Worm (Caenorhabditis elegans) whole organism, mixed stage, embryonic: Measurements from ENCODE around the gene arl-5.

ENCODE experiments used
- M03D4.4 ChIP-seq: sonication (generic microtip); optimal IDR thresholded peaks from 2 replicates; lab custom pipeline; 2017; ENCODE audit warnings: mild to moderate bottlenecking, missing genetic modification characterization, missing compliant biosample characterization
- bed-3 ChIP-seq: fragments of 200-800 bp; sonication (Bioruptor generic); optimal IDR thresholded peaks from 3 replicates; lab custom pipeline; 2018; ENCODE audit warnings: mild to moderate bottlenecking, missing genetic modification characterization, moderate library complexity, missing compliant biosample characterization
- blmp-1 ChIP-seq: fragments of 150-350 bp; optimal IDR thresholded peaks from 2 replicates; lab custom pipeline; 2014; ENCODE audit warnings: missing biosample characterization, missing genetic modification characterization
- ceh-39 ChIP-seq: fragments of 150-350 bp; optimal IDR thresholded peaks from 2 replicates; lab custom pipeline; 2014; ENCODE audit warnings: missing biosample characterization, missing genetic modification characterization
- ceh-43 ChIP-seq: fragments of 200-800 bp; sonication (Bioruptor generic); optimal IDR thresholded peaks from 2 replicates; lab custom pipeline; 2018; ENCODE audit warnings: mild to moderate bottlenecking, missing genetic modification characterization, moderate library complexity, missing compliant biosample characterization
- ceh-83 ChIP-seq: fragments of 200-800 bp; sonication (Bioruptor generic); optimal IDR thresholded peaks from 2 replicates; lab custom pipeline; 2018; ENCODE audit warnings: mild to moderate bottlenecking, missing genetic modification characterization, missing compliant biosample characterization
- ces-1 ChIP-seq: fragments of 150-350 bp; optimal IDR thresholded peaks from 2 replicates; lab custom pipeline; 2014; ENCODE audit warnings: missing biosample characterization, missing genetic modification reagents, missing genetic modification characterization
- cnd-1 ChIP-seq: fragments of 200-800 bp; sonication (Bioruptor generic); optimal IDR thresholded peaks from 2 replicates; lab custom pipeline; 2018; ENCODE audit warnings: mild to moderate bottlenecking, missing genetic modification characterization, missing compliant biosample characterization
- drap-1 ChIP-seq: fragments of 200-800 bp; sonication (Bioruptor generic); optimal IDR thresholded peaks from 3 replicates; lab custom pipeline; 2018; ENCODE audit warnings: mild to moderate bottlenecking, missing genetic modification characterization, missing compliant biosample characterization
- elt-1 ChIP-seq: sonication (generic microtip); optimal IDR thresholded peaks from 2 replicates; lab custom pipeline; 2017; ENCODE audit warnings: missing genetic modification characterization, mild to moderate bottlenecking, missing compliant biosample characterization, antibody characterized with exemption, moderate library complexity, borderline replicate concordance; ENCODE audit not compliant: insufficient read depth
- elt-3 ChIP-seq: fragments of 150-350 bp; optimal IDR thresholded peaks from 2 replicates; lab custom pipeline; 2014; ENCODE audit warnings: missing biosample characterization, missing genetic modification characterization
- flh-1 ChIP-seq: fragments of 200-800 bp; sonication (Bioruptor generic); optimal IDR thresholded peaks from 2 replicates; lab custom pipeline; 2018; ENCODE audit warnings: mild to moderate bottlenecking, missing genetic modification characterization, moderate library complexity, missing compliant biosample characterization
- ham-2 ChIP-seq: fragments of 200-800 bp; sonication (Bioruptor generic); optimal IDR thresholded peaks from 2 replicates; lab custom pipeline; 2018; ENCODE audit warnings: mild to moderate bottlenecking, missing genetic modification characterization, missing compliant biosample characterization
- hlh-1 ChIP-seq: fragments of 150-350 bp; optimal IDR thresholded peaks from 2 replicates; lab custom pipeline; 2014; ENCODE audit warnings: missing biosample characterization, missing genetic modification reagents, missing genetic modification characterization
- lin-13 ChIP-seq: fragments of 150-350 bp; optimal IDR thresholded peaks from 2 replicates; lab custom pipeline; 2014; ENCODE audit warnings: missing biosample characterization, missing genetic modification characterization
- lin-32 ChIP-seq: fragments of 200-800 bp; sonication (Bioruptor generic); optimal IDR thresholded peaks from 2 replicates; lab custom pipeline; 2018; ENCODE audit warnings: mild to moderate bottlenecking, missing genetic modification characterization, missing compliant biosample characterization
- lsy-2 ChIP-seq: fragments of 150-350 bp; optimal IDR thresholded peaks from 2 replicates; lab custom pipeline; 2014; ENCODE audit warnings: missing biosample characterization, missing genetic modification characterization
- mab-5 ChIP-seq: fragments of 150-350 bp; optimal IDR thresholded peaks from 2 replicates; lab custom pipeline; 2014; ENCODE audit warnings: missing biosample characterization, missing genetic modification characterization
- mep-1 ChIP-seq: fragments of 150-350 bp; optimal IDR thresholded peaks from 2 replicates; lab custom pipeline; 2017; ENCODE audit warnings: missing biosample characterization, missing genetic modification reagents, missing genetic modification characterization, inconsistent platforms
- mls-2 ChIP-seq: sonication (generic microtip); optimal IDR thresholded peaks from 2 replicates; lab custom pipeline; 2016; ENCODE audit warnings: mild to moderate bottlenecking, missing genetic modification characterization, moderate library complexity, missing compliant biosample characterization
- nhr-12 ChIP-seq: fragments of 150-350 bp; optimal IDR thresholded peaks from 2 replicates; lab custom pipeline; 2014; ENCODE audit warnings: missing biosample characterization, missing genetic modification characterization
- nhr-2 ChIP-seq: fragments of 150-350 bp; optimal IDR thresholded peaks from 2 replicates; lab custom pipeline; 2014; ENCODE audit warnings: missing biosample characterization, missing genetic modification characterization
- nhr-237 ChIP-seq: fragments of 150-350 bp; optimal IDR thresholded peaks from 2 replicates; lab custom pipeline; 2014; ENCODE audit warnings: missing biosample characterization, missing genetic modification characterization
- nhr-28 ChIP-seq: fragments of 150-350 bp; optimal IDR thresholded peaks from 2 replicates; lab custom pipeline; 2014; ENCODE audit warnings: missing biosample characterization, missing genetic modification characterization
- nhr-76 ChIP-seq: sonication (generic microtip); optimal IDR thresholded peaks from 2 replicates; lab custom pipeline; 2017; ENCODE audit warnings: missing biosample characterization, missing genetic modification characterization
- pha-4 ChIP-seq: fragments of 150-350 bp; optimal IDR thresholded peaks from 2 replicates; lab custom pipeline; 2018; ENCODE audit warnings: missing biosample characterization, missing genetic modification reagents, missing genetic modification characterization
- sem-2 ChIP-seq: fragments of 200-800 bp; sonication (Bioruptor generic); optimal IDR thresholded peaks from 2 replicates; lab custom pipeline; 2018; ENCODE audit warnings: mild to moderate bottlenecking, missing genetic modification characterization, missing compliant biosample characterization
- snpc-4 ChIP-seq: fragments of 150-350 bp; optimal IDR thresholded peaks from 2 replicates; lab custom pipeline; 2014; ENCODE audit warnings: missing biosample characterization, missing genetic modification characterization
- sptf-1 ChIP-seq: sonication (generic microtip); optimal IDR thresholded peaks from 2 replicates; lab custom pipeline; 2017; ENCODE audit warnings: mild to moderate bottlenecking, missing genetic modification characterization, moderate library complexity, missing compliant biosample characterization
- tbx-8 ChIP-seq: fragments of 200-800 bp; sonication (Bioruptor generic); optimal IDR thresholded peaks from 2 replicates; lab custom pipeline; 2018; ENCODE audit warnings: mild to moderate bottlenecking, missing genetic modification characterization, moderate library complexity, missing compliant biosample characterization
- unc-120 ChIP-seq: sonication (generic microtip); optimal IDR thresholded peaks from 2 replicates; lab custom pipeline; 2017; ENCODE audit warnings: missing genetic modification characterization, missing compliant biosample characterization; ENCODE audit not compliant: poor library complexity, severe bottlenecking
- unc-39 ChIP-seq: fragments of 150-350 bp; optimal IDR thresholded peaks from 2 replicates; lab custom pipeline; 2014; ENCODE audit warnings: missing biosample characterization, missing genetic modification characterization
- unc-62 ChIP-seq: fragments of 150-350 bp; optimal IDR thresholded peaks from 2 replicates; lab custom pipeline; 2014; ENCODE audit warnings: missing biosample characterization, missing genetic modification reagents, missing genetic modification characterization
- zip-8 ChIP-seq: fragments of 150-350 bp; optimal IDR thresholded peaks from 2 replicates; lab custom pipeline; 2014; ENCODE audit warnings: missing biosample characterization, missing genetic modification characterization
- ztf-11 ChIP-seq: fragments of 150-350 bp; optimal IDR thresholded peaks from 2 replicates; lab custom pipeline; 2014; ENCODE audit warnings: missing biosample characterization, missing genetic modification characterization

Gene arl-5

ce11 chrIII:9859133-9859775 lies 36.2 kb downstream of the arl-5 start, which contains the start of gene gpdh-2:
gpdh-2 (minus strand) TSS chrIII:9859183.
- no peak for TF ChIP-seq snpc-4 (tag; lab: Kevin White, UChicago)
- TF ChIP-seq lsy-2 (tag; lab: Kevin White, UChicago) = no peak
- TF ChIP-seq mab-5 (tag; lab: Kevin White, UChicago) = no peak
- TF ChIP-seq elt-1 (tag; lab: Kevin White, UChicago) = no peak
- peak; percentile 53 for TF ChIP-seq unc-120
- peak; percentile 48 for TF ChIP-seq hlh-1

ce11 chrIII:9860201-9860780 lies 37.2 kb downstream of the arl-5 start, which contains the start of gene twk-48:
twk-48 (plus strand) TSS chrIII:9860730.
- TF ChIP-seq mls-2 (tag; lab: Kevin White, UChicago) = no peak
- TF ChIP-seq flh-1 = no peak
- peak; percentile 62 for TF ChIP-seq ces-1 (GFP tag; lab: Kevin White, UChicago)
- no peak for TF ChIP-seq sptf-1 (tag; lab: Kevin White, UChicago)
- TF ChIP-seq nhr-2 (tag; lab: Kevin White, UChicago) = no peak
- TF ChIP-seq nhr-12 (tag; lab: Kevin White, UChicago) = no peak

- TF ChIP-seq sem-2 (GFP tag; lab: Kevin White, UChicago) (peak; percentile 71), blmp-1 (no peak), snpc-4 (tag; lab: Kevin White, UChicago) (no peak), M03D4.4 (peak; percentile 83), sptf-1 (tag; lab: Kevin White, UChicago) (peak; percentile 90), unc-62 (GFP tag; lab: Kevin White, UChicago) (peak; percentile 32), mls-2 (tag; lab: Kevin White, UChicago) (peak; percentile 94), pha-4 (peak; percentile 36), tbx-8 (GFP tag; lab: Kevin White, UChicago) (peak; percentile 63), ham-2 (GFP tag; lab: Kevin White, UChicago) (peak; percentile 56), lin-32 (GFP tag; lab: Kevin White, UChicago) (peak; percentile 89), elt-3 (no peak), lsy-2 (tag; lab: Kevin White, UChicago) (no peak), nhr-28 (tag; lab: Kevin White, UChicago) (peak; percentile 28), cnd-1 (tag; lab: Kevin White, UChicago) (peak; percentile 89), hlh-1 (peak; percentile 26), nhr-12 (tag; lab: Kevin White, UChicago) (no peak), flh-1 (peak; percentile 65), ztf-11 (tag; lab: Kevin White, UChicago) (no peak), ceh-43 (GFP tag; lab: Kevin White, UChicago) (peak; percentile 85), mab-5 (tag; lab: Kevin White, UChicago) (no peak), unc-120 (peak; percentile 82), nhr-76 (tag; lab: Kevin White, UChicago) (no peak), bed-3 (peak; percentile 80), nhr-2 (tag; lab: Kevin White, UChicago) (no peak), unc-39 (tag; lab: Kevin White, UChicago) (no peak), mep-1 (tag; lab: Kevin White, UChicago) (peak; percentile 53), drap-1 (GFP tag; lab: Kevin White, UChicago) (peak; percentile 93), ceh-39 (no peak), lin-13 (tag; lab: Kevin White, UChicago) (peak; percentile 23), zip-8 (tag; lab: Kevin White, UChicago) (no peak), ceh-83 (peak; percentile 84), ces-1 (GFP tag; lab: Kevin White, UChicago) (peak; percentile 45), elt-1 (tag; lab: Kevin White, UChicago) (no peak), nhr-237 (tag; lab: Kevin White, UChicago) (no peak)
Measured at ce11 chrIII:9861470-9862342, 38.7 kb downstream of the arl-5 start.
